Worm (Caenorhabditis elegans): Measurements from ENCODE around the gene xbx-3.

xbx-3 gene

DNA sequence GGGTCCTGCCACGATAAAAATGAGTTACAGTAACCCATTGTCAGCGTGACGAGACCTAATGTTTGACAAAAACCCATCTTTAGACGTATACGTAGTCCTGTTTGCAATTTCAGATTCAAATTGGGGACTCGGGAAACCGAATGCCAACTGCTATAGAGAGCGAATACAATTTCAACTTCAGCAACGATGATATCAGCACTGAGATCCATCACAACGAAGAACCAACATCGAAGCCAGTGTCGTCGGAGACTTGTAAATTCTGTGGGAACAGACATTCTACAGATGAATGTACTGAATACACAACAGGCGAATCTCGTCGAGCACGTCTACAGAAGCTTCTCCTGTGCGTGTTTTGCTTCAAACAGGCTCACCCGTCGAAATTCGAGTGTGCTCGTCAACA, 49.8 kb downstream of the xbx-3 start:
- TF ChIP-seq unc-62 (GFP tag; optimal IDR thresholded peaks at IDR 0.05) (no peak), nhr-76 (tag; optimal IDR thresholded peaks at IDR 0.05) (no peak), ceh-83 (GFP tag; optimal IDR thresholded peaks at IDR 0.05) (no peak), zip-8 (tag; optimal IDR thresholded peaks at IDR 0.05) (no peak), lin-13 (tag; optimal IDR thresholded peaks at IDR 0.05) (no peak), cnd-1 (tag; optimal IDR thresholded peaks at IDR 0.05) (no peak), nhr-237 (tag; optimal IDR thresholded peaks at IDR 0.05) (no peak), flh-1 (GFP tag; optimal IDR thresholded peaks at IDR 0.05) (no peak)

DNA sequence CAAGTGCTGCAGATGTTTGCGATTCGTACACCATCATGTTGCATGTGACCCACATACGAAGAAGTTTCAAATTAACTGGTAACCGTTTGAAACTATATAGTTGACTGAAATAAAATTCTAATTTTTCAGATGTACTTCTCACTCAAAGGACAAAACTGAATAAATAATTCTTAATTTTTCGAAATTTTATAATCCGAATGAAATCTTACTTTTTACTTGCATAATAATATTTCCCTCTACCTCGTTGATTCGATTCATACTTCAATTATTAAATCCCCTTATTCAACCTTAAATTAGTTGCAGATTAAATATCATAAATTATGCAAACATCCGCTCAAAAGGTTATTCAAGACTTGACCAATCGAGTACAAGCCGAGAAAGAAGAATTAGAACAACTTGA, 50.2 kb downstream of the xbx-3 start, which contains the start of gene T16H12.2:
T16H12.2 (plus strand) TSS at position 301 of the 400 bp plus-strand sequence.
- TF ChIP-seq pha-4 (tag; optimal IDR thresholded peaks at IDR 0.05) (no peak), zip-8 (tag; optimal IDR thresholded peaks at IDR 0.05) (no peak)

Data from whole organism, mixed stage, embryonic.